Fruit fly (Drosophila melanogaster): ENCODE measurements around the gene SLIRP1.

The SLIRP1 gene

dm6 chrX:21281039-21281911 is 37.8 kb downstream of the SLIRP1 start, which contains the start of gene Mnr (continued):
- no peak for TF ChIP-seq Hand (GFP tag; optimal IDR thresholded peaks at IDR 0.05)
- no peak for TF ChIP-seq p53 (GFP tag; optimal IDR thresholded peaks at IDR 0.05)
- no peak for TF ChIP-seq ewg (GFP tag; optimal IDR thresholded peaks at IDR 0.05)
- TF ChIP-seq tx (GFP tag; optimal IDR thresholded peaks at IDR 0.05): no peak
- TF ChIP-seq CG8924 (tag; optimal IDR thresholded peaks at IDR 0.05): no peak
- no peak for TF ChIP-seq CG15269 (tag; optimal IDR thresholded peaks at IDR 0.05)
- TF ChIP-seq usp (GFP tag; optimal IDR thresholded peaks at IDR 0.05): no peak
- no peak for TF ChIP-seq fd102C (GFP tag; optimal IDR thresholded peaks at IDR 0.05)
- peak; percentile 22 for TF ChIP-seq Nf-YC (tag; optimal IDR thresholded peaks at IDR 0.05)
- no peak for TF ChIP-seq mam (GFP tag; optimal IDR thresholded peaks at IDR 0.05)
- TF ChIP-seq CG34224 (GFP tag; IDR thresholded peaks at IDR 0.05; ENCODE audit: partially characterized antibody): 0 out of 3 replicates have a peak, but pooled peaks have one; percentile 8
- no peak for TF ChIP-seq CG3838 (GFP tag; optimal IDR thresholded peaks at IDR 0.05)
- TF ChIP-seq BEAF-32 (GFP tag; optimal IDR thresholded peaks at IDR 0.05): no peak
- TF ChIP-seq CG7745 (tag; optimal IDR thresholded peaks at IDR 0.05): no peak
- no peak for TF ChIP-seq CG31388 (GFP tag; optimal IDR thresholded peaks at IDR 0.05)
- TF ChIP-seq CG17361 (GFP tag; IDR thresholded peaks at IDR 0.05): peak; percentile 59; the same call in 2 of the 3 replicates
- no peak for TF ChIP-seq CG12219 (GFP tag; optimal IDR thresholded peaks at IDR 0.05)
- TF ChIP-seq HLH54F (GFP tag; optimal IDR thresholded peaks at IDR 0.05): no peak
- TF ChIP-seq zfh1 (GFP tag; IDR thresholded peaks at IDR 0.05): no peak
- TF ChIP-seq TFAM (GFP tag; optimal IDR thresholded peaks at IDR 0.05): no peak
- TF ChIP-seq Dref (GFP tag; IDR thresholded peaks at IDR 0.05): no peak
- no peak for TF ChIP-seq Hr51 (GFP tag; optimal IDR thresholded peaks at IDR 0.05)
- TF ChIP-seq Adf1 (GFP tag; IDR thresholded peaks at IDR 0.05): peak; percentile 55
- TF ChIP-seq bigmax (GFP tag; optimal IDR thresholded peaks at IDR 0.05): no peak
- TF ChIP-seq Scr (GFP tag; IDR thresholded peaks at IDR 0.05; ENCODE audit: partially characterized antibody): peak; percentile 32; the same call in 1 of the 2 replicates
- TF ChIP-seq CG8478 (optimal IDR thresholded peaks at IDR 0.05): peak; percentile 61
- peak; percentile 33; the same call in 1 of the 3 replicates for TF ChIP-seq otp (GFP tag; IDR thresholded peaks at IDR 0.05)
- peak; percentile 39; the same call in 1 of the 2 replicates for TF ChIP-seq Drgx (GFP tag; IDR thresholded peaks at IDR 0.05)
- TF ChIP-seq mld (GFP tag; IDR thresholded peaks at IDR 0.05; ENCODE audit: partially characterized antibody): no peak
- TF ChIP-seq CG18011 (GFP tag; optimal IDR thresholded peaks at IDR 0.05): no peak
- TF ChIP-seq CG12071 (GFP tag; optimal IDR thresholded peaks at IDR 0.05): no peak
- TF ChIP-seq pfk (GFP tag; optimal IDR thresholded peaks at IDR 0.05): no peak
- TF ChIP-seq CG14441 (GFP tag; IDR thresholded peaks at IDR 0.05): 0 out of 2 replicates have a peak, but pooled peaks have one; percentile 25
- TF ChIP-seq nerfin-1 (tag; optimal IDR thresholded peaks at IDR 0.05): no peak
- no peak for TF ChIP-seq ash1 (GFP tag; optimal IDR thresholded peaks at IDR 0.05)
- TF ChIP-seq CG5180 (GFP tag; optimal IDR thresholded peaks at IDR 0.05): no peak
- TF ChIP-seq Pdp1 (GFP tag; optimal IDR thresholded peaks at IDR 0.05): peak in 1 of 2 experiments; percentile 38
- TF ChIP-seq tna (GFP tag; IDR thresholded peaks at IDR 0.05; ENCODE audit: partially characterized antibody): peak; percentile 58; the same call in 1 of the 2 replicates
- no peak for TF ChIP-seq crp (GFP tag; optimal IDR thresholded peaks at IDR 0.05)
- peak; percentile 77 for TF ChIP-seq cwo (GFP tag; optimal IDR thresholded peaks at IDR 0.05)
- no peak for TF ChIP-seq Lpt (GFP tag; optimal IDR thresholded peaks at IDR 0.05)
- no peak for TF ChIP-seq CG17186 (GFP tag; optimal IDR thresholded peaks at IDR 0.05)
- TF ChIP-seq fu2 (GFP tag; optimal IDR thresholded peaks at IDR 0.05): no peak
- 0 out of 2 replicates have a peak, but pooled peaks have one; percentile 13 for TF ChIP-seq HLH3B (GFP tag; IDR thresholded peaks at IDR 0.05)
- TF ChIP-seq dysf (GFP tag; IDR thresholded peaks at IDR 0.05): 0 out of 3 replicates have a peak, but pooled peaks have one; percentile 2
- peak; percentile 7 for TF ChIP-seq CG11504 (tag; optimal IDR thresholded peaks at IDR 0.05)
- TF ChIP-seq CG6854 (GFP tag; optimal IDR thresholded peaks at IDR 0.05): no peak

All from whole organism, embryonic.